Fruit fly (Drosophila melanogaster): ENCODE measurements around the gene ex.

The ex gene

dm6 chr2L:452872-453271 lies 21.8 kb downstream of the ex start, which contains the start of the genes crq and shv (continued):
- TF ChIP-seq CG1024 (GFP tag; IDR thresholded peaks at IDR 0.05) (no peak), CG13287 (GFP tag; IDR thresholded peaks at IDR 0.05; ENCODE audit: partially characterized antibody) (peak; percentile 72), HmgZ (tag; optimal IDR thresholded peaks at IDR 0.05) (peak; percentile 66), CG12659 (GFP tag; optimal IDR thresholded peaks at IDR 0.05) (peak; percentile 72), MBD-R2 (GFP tag; IDR thresholded peaks at IDR 0.05) (peak; percentile 95), insv (GFP tag; optimal IDR thresholded peaks at IDR 0.05) (peak in 1 of 2 experiments; percentile 16), Stat92E (GFP tag; optimal IDR thresholded peaks at IDR 0.05) (peak in 1 of 3 experiments; percentile 46), CG13123 (GFP tag; optimal IDR thresholded peaks at IDR 0.05) (no peak), CG34224 (GFP tag; IDR thresholded peaks at IDR 0.05; ENCODE audit: partially characterized antibody) (peak; percentile 62), CG2712 (tag; optimal IDR thresholded peaks at IDR 0.05) (peak; percentile 34), Sin3A (optimal IDR thresholded peaks at IDR 0.05) (peak; percentile 32), Ets97D (GFP tag; optimal IDR thresholded peaks at IDR 0.05) (peak; percentile 32), CG17361 (GFP tag; IDR thresholded peaks at IDR 0.05) (no peak), Nf-YA (GFP tag; IDR thresholded peaks at IDR 0.05) (peak; percentile 91), gfzf (GFP tag; optimal IDR thresholded peaks at IDR 0.05) (peak; percentile 61), dysf (GFP tag; IDR thresholded peaks at IDR 0.05) (no peak), CG3847 (GFP tag; IDR thresholded peaks at IDR 0.05) (peak; percentile 33; the same call in 1 of the 2 replicates), ato (GFP tag; IDR thresholded peaks at IDR 0.05; ENCODE audit: partially characterized antibody) (0 out of 2 replicates have a peak, but pooled peaks have one; percentile 30), tx (GFP tag; optimal IDR thresholded peaks at IDR 0.05) (no peak), CG14710 (tag; optimal IDR thresholded peaks at IDR 0.05) (peak; percentile 50), Sry-δ (GFP tag; optimal IDR thresholded peaks at IDR 0.05) (peak; percentile 3), Bdp1 (GFP tag; optimal IDR thresholded peaks at IDR 0.05) (no peak), sens-2 (GFP tag; IDR thresholded peaks at IDR 0.05) (no peak), pzg (GFP tag; optimal IDR thresholded peaks at IDR 0.05) (peak; percentile 90), CG15514 (GFP tag; optimal IDR thresholded peaks at IDR 0.05) (peak; percentile 47), CG17829 (tag; optimal IDR thresholded peaks at IDR 0.05) (peak; percentile 43), ftz-f1 (GFP tag; optimal IDR thresholded peaks at IDR 0.05) (peak; percentile 12), CG10267 (tag; optimal IDR thresholded peaks at IDR 0.05) (peak; percentile 31), CG15601 (tag; optimal IDR thresholded peaks at IDR 0.05) (peak; percentile 24), CTCF (GFP tag; optimal IDR thresholded peaks at IDR 0.05) (peak; percentile 14), Xrp1 (GFP tag; IDR thresholded peaks at IDR 0.05) (no peak), Dll (GFP tag; IDR thresholded peaks at IDR 0.05; ENCODE audit: partially characterized antibody) (peak; percentile 40; the same call in 1 of the 4 replicates), Nf-YB (GFP tag; optimal IDR thresholded peaks at IDR 0.05) (peak; percentile 99), trem (tag; optimal IDR thresholded peaks at IDR 0.05) (peak; percentile 54), disco-r (GFP tag; optimal IDR thresholded peaks at IDR 0.05) (no peak), amos (GFP tag; IDR thresholded peaks at IDR 0.05; ENCODE audit: partially characterized antibody) (peak; percentile 52; the same call in 1 of the 2 replicates), zf30C (GFP tag; optimal IDR thresholded peaks at IDR 0.05) (peak; percentile 15), BEAF-32 (GFP tag; optimal IDR thresholded peaks at IDR 0.05) (peak; percentile 39), nau (GFP tag; optimal IDR thresholded peaks at IDR 0.05) (no peak), Xbp1 (GFP tag; optimal IDR thresholded peaks at IDR 0.05) (peak; percentile 98), Lhr (GFP tag; optimal IDR thresholded peaks at IDR 0.05) (peak; percentile 84), crp (GFP tag; optimal IDR thresholded peaks at IDR 0.05) (peak; percentile 89 to 99), CG34422 (GFP tag; IDR thresholded peaks at IDR 0.05) (peak; percentile 52; the same call in 1 of the 3 replicates), nerfin-1 (tag; optimal IDR thresholded peaks at IDR 0.05) (no peak), nmo (GFP tag; optimal IDR thresholded peaks at IDR 0.05) (peak; percentile 8), Scr (GFP tag; IDR thresholded peaks at IDR 0.05; ENCODE audit: partially characterized antibody) (peak; percentile 41; the same call in 1 of the 2 replicates), CrebB (tag; optimal IDR thresholded peaks at IDR 0.05) (peak; percentile 9), NfI (GFP tag; optimal IDR thresholded peaks at IDR 0.05) (no peak), lola (GFP tag; optimal IDR thresholded peaks at IDR 0.05) (no peak)
